Worm (Caenorhabditis elegans): Measurements from ENCODE around the gene tbx-39.
"Not testable (repeated sequence)": the region's sequence is repeated elsewhere in the genome, so short reads cannot be mapped to it uniquely, and the experiment has no call there.

tbx-39 gene

ce11 chrIV:15318982-15319381 is 4.7 kb upstream of the tbx-39 start, which contains the start of gene Y73F8A.14:
Gene Y73F8A.14, minus strand, starts transcription at chrIV:15319082.
- not testable (repeated sequence) for TF ChIP-seq daf-12, hmg-11, elt-2 (tag; optimal IDR thresholded peaks at IDR 0.05)

- TF ChIP-seq ZK546.5 (tag; optimal IDR thresholded peaks at IDR 0.05) (no peak), nhr-237 (tag; optimal IDR thresholded peaks at IDR 0.05) (no peak), nhr-23 (tag; optimal IDR thresholded peaks at IDR 0.05) (no peak), unc-39 (tag; optimal IDR thresholded peaks at IDR 0.05) (no peak), elt-3 (tag; optimal IDR thresholded peaks at IDR 0.05) (no peak), nhr-11 (tag; optimal IDR thresholded peaks at IDR 0.05) (no peak), elt-2 (tag; optimal IDR thresholded peaks at IDR 0.05) (no peak), ztf-11 (tag; optimal IDR thresholded peaks at IDR 0.05) (no peak), ztf-4 (tag; optimal IDR thresholded peaks at IDR 0.05) (no peak), nhr-77 (tag; optimal IDR thresholded peaks at IDR 0.05) (no peak), nfya-1 (tag; optimal IDR thresholded peaks at IDR 0.05; ENCODE audit: insufficient read depth) (no peak), tbx-2 (tag; optimal IDR thresholded peaks at IDR 0.05) (no peak), hmg-11 (tag; optimal IDR thresholded peaks at IDR 0.05) (no peak), elt-1 (tag; optimal IDR thresholded peaks at IDR 0.05) (no peak), unc-62 (GFP tag; optimal IDR thresholded peaks at IDR 0.05) (no peak), fos-1 (tag; optimal IDR thresholded peaks at IDR 0.05) (no peak), nhr-67 (tag; optimal IDR thresholded peaks at IDR 0.05) (no peak)
Observed at ce11 chrIV:15321279-15321678, 2.4 kb upstream of the tbx-39 start, which contains the start of gene Y73F8A.15. Gene Y73F8A.15, plus strand, starts transcription at chrIV:15321579.

DNA sequence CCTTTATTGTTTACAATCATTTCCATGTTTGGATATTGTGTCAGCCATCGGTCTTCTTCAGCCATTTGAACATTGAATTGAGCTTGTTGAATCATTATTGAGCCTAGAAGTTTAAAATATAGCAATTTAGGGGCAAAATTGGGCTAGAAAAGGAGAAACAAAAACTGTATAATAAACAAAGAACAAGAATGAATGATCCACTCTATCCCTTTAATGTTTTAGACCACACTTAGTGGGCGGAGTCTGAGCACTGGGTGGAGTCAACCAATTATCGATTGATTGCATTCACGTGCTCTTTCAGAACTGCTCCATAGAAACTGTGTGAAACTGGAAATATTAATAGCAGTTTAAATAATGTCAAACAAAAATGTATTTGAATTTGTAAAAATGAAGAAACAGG is 4.4 kb downstream of the tbx-39 start, which contains the start of gene tbx-40:
tbx-40 (minus strand) TSS at position 101 of the 400 bp plus-strand sequence.
- no peak for TF ChIP-seq sea-2 (GFP tag; optimal IDR thresholded peaks at IDR 0.05)
- TF ChIP-seq aly-2 (tag; optimal IDR thresholded peaks at IDR 0.05) = no peak
- no peak for TF ChIP-seq unc-39 (tag; optimal IDR thresholded peaks at IDR 0.05)
- no peak for TF ChIP-seq eor-1 (tag; optimal IDR thresholded peaks at IDR 0.05)
- TF ChIP-seq nhr-12 (tag; optimal IDR thresholded peaks at IDR 0.05) = no peak
- no peak for TF ChIP-seq ceh-82 (tag; optimal IDR thresholded peaks at IDR 0.05)
- no peak for TF ChIP-seq ztf-4 (tag; optimal IDR thresholded peaks at IDR 0.05)
- TF ChIP-seq jun-1 (tag; optimal IDR thresholded peaks at IDR 0.05) = no peak
- no peak for TF ChIP-seq hmg-11 (tag; optimal IDR thresholded peaks at IDR 0.05)
- no peak for TF ChIP-seq ZK546.5 (tag; optimal IDR thresholded peaks at IDR 0.05)
- TF ChIP-seq nhr-28 (tag; optimal IDR thresholded peaks at IDR 0.05) = no peak
- TF ChIP-seq ztf-11 (tag; optimal IDR thresholded peaks at IDR 0.05) = no peak
- no peak for TF ChIP-seq ceh-28 (tag; optimal IDR thresholded peaks at IDR 0.05)
- no peak for TF ChIP-seq lin-39 (tag; optimal IDR thresholded peaks at IDR 0.05)
- TF ChIP-seq pqm-1 (tag; optimal IDR thresholded peaks at IDR 0.05) = no peak
- TF ChIP-seq lin-15B (tag; optimal IDR thresholded peaks at IDR 0.05) = no peak
- no peak for TF ChIP-seq nhr-76 (tag; optimal IDR thresholded peaks at IDR 0.05)
- no peak for TF ChIP-seq nhr-77 (tag; optimal IDR thresholded peaks at IDR 0.05)
- TF ChIP-seq fos-1 (tag; optimal IDR thresholded peaks at IDR 0.05) = no peak
- TF ChIP-seq mml-1 (tag; optimal IDR thresholded peaks at IDR 0.05) = no peak

ce11 chrIV:15336778-15337177 is 13.1 kb downstream of the tbx-39 start, which contains the start of gene irld-59:
Gene irld-59, plus strand, starts transcription at chrIV:15337078.
- TF ChIP-seq nhr-11 (tag; optimal IDR thresholded peaks at IDR 0.05) (no peak), ceh-9 (tag; optimal IDR thresholded peaks at IDR 0.05) (no peak), zag-1 (tag; optimal IDR thresholded peaks at IDR 0.05) (no peak), nhr-67 (tag; optimal IDR thresholded peaks at IDR 0.05) (no peak), nhr-77 (tag; optimal IDR thresholded peaks at IDR 0.05) (no peak), fkh-10 (GFP tag; optimal IDR thresholded peaks at IDR 0.05) (no peak), eor-1 (tag; optimal IDR thresholded peaks at IDR 0.05) (no peak), R02D3.7 (tag; optimal IDR thresholded peaks at IDR 0.05) (no peak), fkh-2 (tag; optimal IDR thresholded peaks at IDR 0.05) (no peak), pha-4 (tag; optimal IDR thresholded peaks at IDR 0.05) (no peak), mml-1 (tag; optimal IDR thresholded peaks at IDR 0.05) (no peak), elt-1 (tag; optimal IDR thresholded peaks at IDR 0.05) (no peak), lin-15B (tag; optimal IDR thresholded peaks at IDR 0.05) (no peak), ztf-11 (tag; optimal IDR thresholded peaks at IDR 0.05) (no peak), ceh-16 (tag; optimal IDR thresholded peaks at IDR 0.05) (no peak)

Measured in whole organism, L3 larva.